Worm (Caenorhabditis elegans) whole organism, mixed stage, embryonic: ENCODE measurements around the gene Y62F5A.12.

Experiments
- cnd-1 ChIP-seq: fragments of 200-800 bp; sonication (Bioruptor generic); optimal IDR thresholded peaks from 2 replicates; lab custom pipeline; 2018; ENCODE audit warnings: mild to moderate bottlenecking, missing genetic modification characterization, missing compliant biosample characterization
- elt-1 ChIP-seq: sonication (generic microtip); optimal IDR thresholded peaks from 2 replicates; lab custom pipeline; 2017; ENCODE audit warnings: missing genetic modification characterization, mild to moderate bottlenecking, missing compliant biosample characterization, antibody characterized with exemption, moderate library complexity, borderline replicate concordance; ENCODE audit not compliant: insufficient read depth
- elt-3 ChIP-seq: fragments of 150-350 bp; optimal IDR thresholded peaks from 2 replicates; lab custom pipeline; 2014; ENCODE audit warnings: missing biosample characterization, missing genetic modification characterization
- mep-1 ChIP-seq: fragments of 150-350 bp; optimal IDR thresholded peaks from 2 replicates; lab custom pipeline; 2017; ENCODE audit warnings: missing biosample characterization, missing genetic modification reagents, missing genetic modification characterization, inconsistent platforms
- mls-2 ChIP-seq: sonication (generic microtip); optimal IDR thresholded peaks from 2 replicates; lab custom pipeline; 2016; ENCODE audit warnings: mild to moderate bottlenecking, missing genetic modification characterization, moderate library complexity, missing compliant biosample characterization
- nhr-237 ChIP-seq: fragments of 150-350 bp; optimal IDR thresholded peaks from 2 replicates; lab custom pipeline; 2014; ENCODE audit warnings: missing biosample characterization, missing genetic modification characterization
- nhr-28 ChIP-seq: fragments of 150-350 bp; optimal IDR thresholded peaks from 2 replicates; lab custom pipeline; 2014; ENCODE audit warnings: missing biosample characterization, missing genetic modification characterization
- nhr-76 ChIP-seq: sonication (generic microtip); optimal IDR thresholded peaks from 2 replicates; lab custom pipeline; 2017; ENCODE audit warnings: missing biosample characterization, missing genetic modification characterization
- pha-4 ChIP-seq: fragments of 150-350 bp; optimal IDR thresholded peaks from 2 replicates; lab custom pipeline; 2018; ENCODE audit warnings: missing biosample characterization, missing genetic modification reagents, missing genetic modification characterization
- snpc-4 ChIP-seq: fragments of 150-350 bp; optimal IDR thresholded peaks from 2 replicates; lab custom pipeline; 2014; ENCODE audit warnings: missing biosample characterization, missing genetic modification characterization
- unc-39 ChIP-seq: fragments of 150-350 bp; optimal IDR thresholded peaks from 2 replicates; lab custom pipeline; 2014; ENCODE audit warnings: missing biosample characterization, missing genetic modification characterization
- unc-62 ChIP-seq: fragments of 150-350 bp; optimal IDR thresholded peaks from 2 replicates; lab custom pipeline; 2014; ENCODE audit warnings: missing biosample characterization, missing genetic modification reagents, missing genetic modification characterization

ce11 chrII:11492843-11493242 is 41.4 kb downstream of the Y62F5A.12 start, which contains the start of gene hacl-1:
- TF ChIP-seq unc-39 (tag; lab: Kevin White, UChicago) (no peak), cnd-1 (tag; lab: Kevin White, UChicago) (no peak), elt-1 (no peak), nhr-76 (no peak), mep-1 (tag; lab: Kevin White, UChicago) (no peak), snpc-4 (tag; lab: Kevin White, UChicago) (no peak), nhr-28 (tag; lab: Kevin White, UChicago) (no peak), mls-2 (no peak), unc-62 (no peak), elt-3 (tag; lab: Kevin White, UChicago) (no peak), pha-4 (tag; lab: Kevin White, UChicago) (no peak), nhr-237 (tag; lab: Kevin White, UChicago) (no peak)
